Worm (Caenorhabditis elegans): ENCODE data around the gene C16C8.5.

C16C8.5 gene

DNA sequence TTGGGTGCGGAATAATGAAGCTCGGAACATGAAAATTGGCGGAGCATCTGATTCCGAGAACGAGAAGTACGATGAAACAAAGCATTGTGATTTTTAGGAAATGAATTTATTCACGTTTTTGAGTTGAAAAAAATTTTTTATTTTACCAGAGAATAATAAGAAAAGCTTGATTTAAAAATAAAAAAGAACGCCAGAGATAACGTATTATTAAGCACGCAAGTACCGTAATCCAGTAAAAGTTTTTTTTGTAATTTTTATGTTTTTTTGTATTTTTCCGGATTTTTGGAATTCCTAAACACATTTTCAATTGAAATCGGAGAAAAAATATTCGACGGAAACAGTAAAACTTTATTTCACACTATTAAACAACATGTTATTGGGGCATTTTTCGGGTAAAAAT is 2.0 kb downstream of the C16C8.5 start, which contains the start of gene C16C8.22:
Gene C16C8.22 (minus strand): TSS at position 101 of the 400 bp plus-strand sequence.
- TF ChIP-seq K02D7.2 (tag; optimal IDR thresholded peaks at IDR 0.05) (no peak), fkh-10 (GFP tag; optimal IDR thresholded peaks at IDR 0.05) (no peak)

DNA sequence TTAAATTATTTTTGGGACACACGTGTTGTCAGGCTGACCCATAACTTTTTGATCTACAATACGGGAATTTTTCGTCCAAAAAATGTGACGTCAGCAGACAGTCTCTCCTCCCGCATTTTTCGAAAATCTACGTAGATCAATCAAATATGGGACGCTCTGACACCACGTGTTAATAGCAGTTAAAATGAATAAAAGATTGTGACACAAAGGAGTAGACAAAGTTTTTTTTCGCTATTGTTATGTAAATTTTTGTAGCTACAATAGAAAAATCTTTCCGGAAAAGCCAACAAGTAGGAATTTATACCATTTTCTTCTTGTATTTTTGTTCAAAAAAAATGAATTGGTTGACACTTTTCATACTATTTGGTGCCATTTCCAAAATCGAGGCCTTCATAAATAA is 3.8 kb downstream of the C16C8.5 start, which contains the start of gene C16C8.27:
Gene C16C8.27 (plus strand): TSS at position 301 of the 400 bp plus-strand sequence.
- TF ChIP-seq pax-1 (tag; optimal IDR thresholded peaks at IDR 0.05): no peak
- TF ChIP-seq ceh-14 (tag; optimal IDR thresholded peaks at IDR 0.05): no peak
- no peak for TF ChIP-seq dve-1 (tag; optimal IDR thresholded peaks at IDR 0.05)
- TF ChIP-seq ceh-9 (tag; optimal IDR thresholded peaks at IDR 0.05): no peak
- no peak for TF ChIP-seq ceh-6 (GFP tag; optimal IDR thresholded peaks at IDR 0.05)
- no peak for TF ChIP-seq sox-2 (GFP tag; IDR thresholded peaks at IDR 0.05)
- no peak for TF ChIP-seq elt-4 (tag; optimal IDR thresholded peaks at IDR 0.05)
- no peak for TF ChIP-seq ceh-31 (tag; optimal IDR thresholded peaks at IDR 0.05)
- no peak for TF ChIP-seq ama-1 (optimal IDR thresholded peaks at IDR 0.05)
- TF ChIP-seq ztf-16 (tag; optimal IDR thresholded peaks at IDR 0.05): no peak
- TF ChIP-seq K02D7.2 (tag; optimal IDR thresholded peaks at IDR 0.05): no peak

DNA sequence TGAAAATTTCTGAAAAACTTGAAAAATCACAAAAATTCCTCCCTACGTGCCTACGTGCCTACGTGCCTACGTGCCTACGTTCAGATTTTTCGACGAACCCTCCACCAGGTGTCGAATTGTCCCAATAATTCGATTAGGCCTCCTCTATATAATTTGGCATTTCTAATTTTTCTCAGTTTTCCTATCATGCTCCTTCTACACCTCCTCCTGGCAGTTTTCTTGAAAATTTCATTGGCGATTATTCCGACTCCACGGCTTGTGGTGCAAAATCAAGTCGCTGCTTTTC is 4.6 kb downstream of the C16C8.5 start, which contains the start of gene C16C8.17:
Gene C16C8.17 (plus strand): TSS at position 187 of the 286 bp plus-strand sequence.
- TF ChIP-seq ceh-6 (GFP tag; optimal IDR thresholded peaks at IDR 0.05) (no peak), elt-4 (tag; optimal IDR thresholded peaks at IDR 0.05) (no peak), Y22D7AL.16 (tag; optimal IDR thresholded peaks at IDR 0.05) (no peak), K09A11.1 (tag; optimal IDR thresholded peaks at IDR 0.05; ENCODE audit: insufficient read depth) (no peak), pat-9 (tag; optimal IDR thresholded peaks at IDR 0.05) (no peak), ceh-30 (tag; optimal IDR thresholded peaks at IDR 0.05) (no peak), fkh-6 (tag; optimal IDR thresholded peaks at IDR 0.05) (no peak), lin-11 (tag; optimal IDR thresholded peaks at IDR 0.05) (no peak), ceh-14 (tag; optimal IDR thresholded peaks at IDR 0.05) (no peak), hlh-8 (tag; optimal IDR thresholded peaks at IDR 0.05) (no peak)

DNA sequence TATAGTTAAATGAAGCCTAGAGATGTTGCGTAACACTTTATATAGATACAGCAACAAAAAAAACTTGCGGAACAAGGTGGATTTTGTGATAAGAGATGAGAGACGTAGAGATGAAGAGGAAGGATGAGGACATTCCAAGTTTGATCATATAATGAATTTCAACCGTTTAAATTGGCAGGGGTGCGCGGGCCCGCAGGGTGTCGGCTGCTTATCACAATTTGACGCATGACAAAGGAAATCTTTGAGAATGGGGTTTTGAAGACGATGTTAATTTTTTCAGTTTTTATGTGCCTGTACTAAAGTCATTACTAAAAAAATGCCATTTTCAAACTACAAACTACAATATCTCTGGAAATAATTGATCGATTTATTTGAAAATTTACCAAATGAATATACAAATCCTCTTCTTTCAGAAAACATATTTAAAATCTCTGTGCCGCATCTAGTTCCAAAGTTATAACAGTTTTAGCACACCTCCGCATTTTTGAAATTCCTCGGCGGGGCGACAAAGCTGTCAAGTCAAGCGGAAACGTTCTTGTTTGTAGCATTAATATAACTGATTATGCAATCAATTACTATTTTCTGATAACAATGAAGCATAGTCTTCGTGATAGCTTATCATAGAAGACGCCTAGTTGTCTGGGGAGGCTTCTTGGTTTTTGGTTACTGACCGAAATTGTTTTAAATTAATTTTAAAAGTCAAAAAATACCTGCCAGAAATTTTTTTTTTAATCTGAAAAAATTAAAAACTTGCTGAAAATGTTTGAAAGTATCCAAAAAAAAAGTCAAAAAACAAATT is 5.1 kb downstream of the C16C8.5 start:
- TF ChIP-seq elt-2 (tag; optimal IDR thresholded peaks at IDR 0.05) (peak; percentile 39), fkh-10 (GFP tag; optimal IDR thresholded peaks at IDR 0.05) (no peak), pax-1 (tag; optimal IDR thresholded peaks at IDR 0.05) (no peak)

DNA sequence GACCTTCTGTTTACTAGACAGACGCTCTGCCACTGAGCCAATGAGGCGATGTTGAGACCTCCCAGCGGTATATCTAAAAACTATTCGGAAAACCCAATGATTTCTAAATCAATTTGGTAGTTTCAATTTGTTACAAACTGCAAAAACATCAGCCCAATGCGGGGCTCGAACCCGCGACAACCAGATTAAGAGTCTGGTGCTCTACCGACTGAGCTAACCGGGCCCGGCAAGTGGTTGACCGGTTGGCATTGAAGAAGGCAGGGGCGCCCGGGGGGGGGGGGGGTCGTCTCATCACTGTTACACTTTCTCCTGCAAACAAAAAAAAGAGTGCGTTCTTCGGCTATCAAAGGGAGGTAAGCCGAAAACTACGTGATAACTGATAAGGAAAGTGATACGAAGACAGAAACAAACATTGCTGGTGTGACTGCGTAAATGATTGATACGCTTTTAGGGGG is 5.9 kb downstream of the C16C8.5 start:
- no peak for TF ChIP-seq sox-2 (GFP tag; IDR thresholded peaks at IDR 0.05)
- TF ChIP-seq dve-1 (tag; optimal IDR thresholded peaks at IDR 0.05): peak; percentile 30
- TF ChIP-seq fax-1 (tag; optimal IDR thresholded peaks at IDR 0.05): peak; percentile 24
- no peak for TF ChIP-seq hlh-30 (tag; optimal IDR thresholded peaks at IDR 0.05; ENCODE audit: insufficient read depth)
- no peak for TF ChIP-seq unc-42 (tag; optimal IDR thresholded peaks at IDR 0.05)
- TF ChIP-seq pha-2 (tag; optimal IDR thresholded peaks at IDR 0.05): peak; percentile 56
- TF ChIP-seq tbx-2 (tag; optimal IDR thresholded peaks at IDR 0.05): peak; percentile 8
- TF ChIP-seq elt-2 (tag; optimal IDR thresholded peaks at IDR 0.05): peak; percentile 97
- peak; percentile 16 for TF ChIP-seq ceh-19 (GFP tag; optimal IDR thresholded peaks at IDR 0.05)
- peak; percentile 7 for TF ChIP-seq ceh-9 (tag; optimal IDR thresholded peaks at IDR 0.05)
- TF ChIP-seq C08G9.2 (tag; optimal IDR thresholded peaks at IDR 0.05): peak; percentile 12
- TF ChIP-seq che-1 (tag; optimal IDR thresholded peaks at IDR 0.05): peak; percentile 63
- TF ChIP-seq pat-9 (tag; optimal IDR thresholded peaks at IDR 0.05): peak; percentile 29
- peak; percentile 20 for TF ChIP-seq hlh-15 (tag; optimal IDR thresholded peaks at IDR 0.05)
- peak; percentile 57 for TF ChIP-seq C38D4.7 (GFP tag; optimal IDR thresholded peaks at IDR 0.05)
- TF ChIP-seq hlh-13 (GFP tag; optimal IDR thresholded peaks at IDR 0.05): peak; percentile 48
- TF ChIP-seq sdc-2 (tag; optimal IDR thresholded peaks at IDR 0.05): peak; percentile 44
- no peak for TF ChIP-seq ceh-31 (tag; optimal IDR thresholded peaks at IDR 0.05)
- TF ChIP-seq ceh-45 (GFP tag; IDR thresholded peaks at IDR 0.05): 0 out of 2 replicates have a peak, but pooled peaks have one; percentile 51
- peak; percentile 47 for TF ChIP-seq ceh-14 (tag; optimal IDR thresholded peaks at IDR 0.05)
- peak; percentile 42 for TF ChIP-seq Y22D7AL.16 (tag; optimal IDR thresholded peaks at IDR 0.05)
- TF ChIP-seq madf-2 (tag; optimal IDR thresholded peaks at IDR 0.05): peak; percentile 19
- peak; percentile 56; the same call in 1 of the 2 replicates for TF ChIP-seq unc-3 (GFP tag; conservative IDR thresholded peaks at IDR 0.05)
- no peak for TF ChIP-seq unc-3 (tag; optimal IDR thresholded peaks at IDR 0.05)
- TF ChIP-seq gmeb-2 (tag; optimal IDR thresholded peaks at IDR 0.05): peak; percentile 59
- no peak for TF ChIP-seq ceh-24 (tag; optimal IDR thresholded peaks at IDR 0.05)
- peak; percentile 64 for TF ChIP-seq ceh-6 (GFP tag; optimal IDR thresholded peaks at IDR 0.05)
- peak; percentile 31 for TF ChIP-seq dmd-4 (tag; optimal IDR thresholded peaks at IDR 0.05; ENCODE audit: borderline replicate concordance)
- peak; percentile 40 for TF ChIP-seq ceh-2 (tag; optimal IDR thresholded peaks at IDR 0.05)
- TF ChIP-seq lin-11 (tag; optimal IDR thresholded peaks at IDR 0.05): peak; percentile 15
- TF ChIP-seq sox-4 (tag; optimal IDR thresholded peaks at IDR 0.05): peak; percentile 62
